Worm (Caenorhabditis elegans) whole organism, midembryonic: ENCODE data around the gene K08B12.3.

ENCODE experiments used
- T22C8.4 ChIP-seq: fragments of 200-800 bp; sonication (Bioruptor generic); IDR thresholded peaks from 2 replicates; pipeline ENCODE4 v1.3.6; 2022; ENCODE audit warnings: missing genetic modification characterization, missing compliant biosample characterization
- cog-1 ChIP-seq: sonication (generic microtip); optimal IDR thresholded peaks from 2 replicates; lab custom pipeline; 2016; ENCODE audit warnings: missing genetic modification characterization, missing compliant biosample characterization
- flt-1 ChIP-seq: fragments of 200-800 bp; sonication (Bioruptor generic); IDR thresholded peaks from 2 replicates; pipeline ENCODE4 v1.3.6; 2022; ENCODE audit warnings: missing genetic modification characterization, missing compliant biosample characterization
- klf-2 ChIP-seq: fragments of 200-800 bp; sonication (Bioruptor generic); conservative IDR thresholded peaks from 2 replicates; pipeline ENCODE4 v1.3.6; 2022; ENCODE audit warnings: missing genetic modification reagents, missing genetic modification characterization, missing compliant biosample characterization
- ref-1 ChIP-seq: fragments of 200-800 bp; sonication (Bioruptor generic); conservative IDR thresholded peaks from 2 replicates; pipeline ENCODE4 v1.3.6; 2022; ENCODE audit warnings: missing genetic modification reagents, missing genetic modification characterization, missing compliant biosample characterization
- tab-1 ChIP-seq: fragments of 200-800 bp; sonication (Bioruptor generic); IDR thresholded peaks from 2 replicates; pipeline ENCODE4 v1.3.6; 2022; ENCODE audit warnings: missing genetic modification characterization, missing compliant biosample characterization
- ztf-23 ChIP-seq: fragments of 200-800 bp; sonication (Bioruptor generic); IDR thresholded peaks from 2 replicates; pipeline ENCODE4 v1.3.6; 2022; ENCODE audit warnings: missing genetic modification reagents, missing genetic modification characterization, missing compliant biosample characterization
- ztf-29 ChIP-seq: fragments of 200-800 bp; sonication (Bioruptor generic); IDR thresholded peaks from 2 replicates; pipeline ENCODE4 v1.3.6; 2022; ENCODE audit warnings: missing genetic modification reagents, missing genetic modification characterization, missing compliant biosample characterization

DNA sequence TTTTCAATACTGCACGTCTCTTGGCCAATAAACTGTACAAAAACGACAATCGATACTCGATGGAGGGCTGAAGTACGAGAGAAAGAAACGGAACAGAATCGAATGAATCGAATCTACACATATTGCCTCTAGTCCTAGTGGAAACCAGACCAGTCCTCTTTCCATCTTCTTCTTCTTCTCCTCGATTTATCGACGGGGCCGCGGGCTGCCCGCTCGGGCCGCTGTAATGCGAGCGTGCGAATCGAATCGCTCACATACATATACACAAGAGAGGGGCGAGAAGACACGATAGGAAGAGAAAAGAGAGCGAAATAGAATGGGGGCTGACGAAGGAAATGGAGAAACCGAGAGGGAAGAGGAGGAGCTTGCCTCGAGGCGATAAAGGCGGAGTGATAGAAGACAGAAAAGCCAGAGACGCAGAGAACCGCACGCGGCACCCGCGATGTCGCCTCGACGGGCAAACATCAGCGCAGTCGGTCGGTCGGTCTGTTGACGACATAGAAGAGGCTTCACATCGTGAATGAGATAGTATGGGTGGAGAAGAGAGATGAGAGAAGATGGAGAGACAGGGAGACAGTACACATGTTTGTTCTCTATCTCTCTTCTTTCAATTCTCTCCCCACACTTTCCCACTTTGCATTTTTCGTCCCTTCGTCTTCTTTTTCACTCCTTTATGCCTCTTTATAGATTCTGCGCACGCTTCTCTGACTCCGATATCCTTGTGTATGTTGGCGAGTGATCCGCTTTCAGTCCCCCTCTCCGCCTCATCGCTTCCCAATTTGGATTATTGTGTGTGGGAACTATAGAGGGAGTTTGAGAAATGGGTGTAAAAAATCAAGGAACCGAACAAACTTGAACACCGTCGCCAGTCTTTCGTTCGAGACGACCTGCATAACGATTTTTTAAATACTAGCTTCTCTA, 7.4 kb upstream of the K08B12.3 start:
- 0 out of 2 replicates have a peak, but pooled peaks have one; percentile 15 for TF ChIP-seq klf-2 (GFP tag; lab: Robert Waterston, UW)
- TF ChIP-seq T22C8.4 (GFP tag; lab: Robert Waterston, UW): peak; percentile 53; the same call in 1 of the 2 replicates
- peak; percentile 96 for TF ChIP-seq cog-1 (tag; lab: Kevin White, UChicago)
- no peak for TF ChIP-seq tab-1 (GFP tag; lab: Robert Waterston, UW)
- 0 out of 2 replicates have a peak, but pooled peaks have one; percentile 12 for TF ChIP-seq ztf-23 (GFP tag; lab: Robert Waterston, UW)
- TF ChIP-seq flt-1 (GFP tag; lab: Robert Waterston, UW): peak; percentile 48
- no peak for TF ChIP-seq ztf-29 (GFP tag; lab: Robert Waterston, UW)
- 0 out of 2 replicates have a peak, but pooled peaks have one; percentile 11 for TF ChIP-seq ref-1 (GFP tag; lab: Robert Waterston, UW)
